Worm (Caenorhabditis elegans) whole organism, late embryonic: ENCODE measurements around the gene knl-3.

ENCODE experiments used
- C08G9.2 ChIP-seq: sonication (generic microtip); optimal IDR thresholded peaks from 2 replicates; lab custom pipeline; 2016; ENCODE audit warnings: mild to moderate bottlenecking, missing genetic modification characterization, moderate library complexity, missing compliant biosample characterization
- C38D4.7 ChIP-seq: fragments of 200-800 bp; sonication (Bioruptor generic); optimal IDR thresholded peaks from 2 replicates; lab custom pipeline; 2018; ENCODE audit warnings: mild to moderate bottlenecking, missing genetic modification characterization, moderate library complexity, missing compliant biosample characterization
- K09A11.1 ChIP-seq: sonication (generic microtip); optimal IDR thresholded peaks from 2 replicates; lab custom pipeline; 2017; ENCODE audit warnings: antibody characterized with exemption, mild to moderate bottlenecking, missing genetic modification characterization, missing compliant biosample characterization; ENCODE audit not compliant: insufficient read depth
- Y22D7AL.16 ChIP-seq: sonication (generic microtip); optimal IDR thresholded peaks from 2 replicates; lab custom pipeline; 2016; ENCODE audit warnings: missing genetic modification characterization, missing compliant biosample characterization
- ama-1 ChIP-seq: fragments of 150-350 bp; optimal IDR thresholded peaks from 2 replicates; lab custom pipeline; 2014
- ceh-22 ChIP-seq: sonication (generic microtip); optimal IDR thresholded peaks from 2 replicates; lab custom pipeline; 2017; ENCODE audit warnings: missing biosample characterization, missing genetic modification characterization
- ceh-24 ChIP-seq: sonication (generic microtip); optimal IDR thresholded peaks from 2 replicates; lab custom pipeline; 2016; ENCODE audit warnings: mild to moderate bottlenecking, missing genetic modification characterization, missing compliant biosample characterization
- ceh-31 ChIP-seq: sonication (generic microtip); optimal IDR thresholded peaks from 2 replicates; lab custom pipeline; 2016; ENCODE audit warnings: missing genetic modification characterization, missing compliant biosample characterization
- ceh-34 ChIP-seq: sonication (generic microtip); optimal IDR thresholded peaks from 2 replicates; lab custom pipeline; 2016; ENCODE audit warnings: mild to moderate bottlenecking, missing genetic modification characterization, missing compliant biosample characterization
- ceh-45 ChIP-seq: fragments of 200-800 bp; sonication (Bioruptor generic); IDR thresholded peaks from 2 replicates; pipeline ENCODE4 v1.3.6; 2022; ENCODE audit warnings: missing genetic modification reagents, missing genetic modification characterization, missing compliant biosample characterization
- ceh-9 ChIP-seq: sonication (generic microtip); optimal IDR thresholded peaks from 2 replicates; lab custom pipeline; 2016; ENCODE audit warnings: mild to moderate bottlenecking, missing genetic modification characterization, inconsistent platforms, missing compliant biosample characterization
- ets-4 ChIP-seq: sonication (generic microtip); optimal IDR thresholded peaks from 2 replicates; lab custom pipeline; 2016; ENCODE audit warnings: missing genetic modification characterization, missing compliant biosample characterization
- fax-1 ChIP-seq: sonication (generic microtip); optimal IDR thresholded peaks from 2 replicates; lab custom pipeline; 2016; ENCODE audit warnings: missing genotype, missing genetic modification characterization, missing compliant biosample characterization
- fkh-10 ChIP-seq: fragments of 150-350 bp; optimal IDR thresholded peaks from 2 replicates; lab custom pipeline; 2014; ENCODE audit warnings: missing biosample characterization, missing genetic modification reagents, missing genetic modification characterization
- gmeb-2 ChIP-seq: sonication (generic microtip); optimal IDR thresholded peaks from 2 replicates; lab custom pipeline; 2016; ENCODE audit warnings: missing genetic modification characterization, inconsistent platforms, missing compliant biosample characterization
- hlh-30 ChIP-seq: sonication (generic microtip); optimal IDR thresholded peaks from 2 replicates; lab custom pipeline; 2017; ENCODE audit warnings: antibody characterized with exemption, missing genetic modification characterization, missing compliant biosample characterization; ENCODE audit not compliant: insufficient read depth
- hlh-6 ChIP-seq: sonication (generic microtip); optimal IDR thresholded peaks from 2 replicates; lab custom pipeline; 2016; ENCODE audit warnings: missing genotype, missing genetic modification characterization, missing compliant biosample characterization
- mec-3 ChIP-seq: sonication (generic microtip); optimal IDR thresholded peaks from 2 replicates; lab custom pipeline; 2016; ENCODE audit warnings: borderline replicate concordance, missing genetic modification characterization, missing compliant biosample characterization
- nfya-1 ChIP-seq: sonication (generic microtip); optimal IDR thresholded peaks from 2 replicates; lab custom pipeline; 2017; ENCODE audit warnings: missing genetic modification characterization, mild to moderate bottlenecking, missing compliant biosample characterization, antibody characterized with exemption, moderate library complexity
- nhr-232 ChIP-seq: sonication (generic microtip); optimal IDR thresholded peaks from 2 replicates; lab custom pipeline; 2016; ENCODE audit warnings: missing genetic modification characterization, missing compliant biosample characterization
- npax-4 ChIP-seq: sonication (generic microtip); optimal IDR thresholded peaks from 2 replicates; lab custom pipeline; 2016; ENCODE audit warnings: missing genetic modification characterization, missing compliant biosample characterization
- odd-2 ChIP-seq: sonication (generic microtip); optimal IDR thresholded peaks from 2 replicates; lab custom pipeline; 2017; ENCODE audit warnings: antibody characterized with exemption, mild to moderate bottlenecking, missing genetic modification characterization, missing compliant biosample characterization
- pat-9 ChIP-seq: fragments of 200-800 bp; sonication (Bioruptor generic); optimal IDR thresholded peaks from 2 replicates; lab custom pipeline; 2018; ENCODE audit warnings: mild to moderate bottlenecking, missing genetic modification characterization, moderate library complexity, missing compliant biosample characterization
- pax-1 ChIP-seq: fragments of 150-350 bp; optimal IDR thresholded peaks from 2 replicates; lab custom pipeline; 2014; ENCODE audit warnings: missing biosample characterization, missing genetic modification characterization
- pha-4 ChIP-seq: fragments of 150-350 bp; optimal IDR thresholded peaks from 2 replicates; lab custom pipeline; 2018; ENCODE audit warnings: missing biosample characterization, missing genetic modification reagents, missing genetic modification characterization
- pros-1 ChIP-seq: fragments of 150-350 bp; optimal IDR thresholded peaks from 2 replicates; lab custom pipeline; 2014; ENCODE audit warnings: missing biosample characterization, missing genetic modification reagents, missing genetic modification characterization
- rnt-1 ChIP-seq: sonication (generic microtip); optimal IDR thresholded peaks from 2 replicates; lab custom pipeline; 2016; ENCODE audit warnings: missing genetic modification characterization, missing compliant biosample characterization
- sdc-2 ChIP-seq: sonication (generic microtip); optimal IDR thresholded peaks from 2 replicates; lab custom pipeline; 2016; ENCODE audit warnings: missing genotype, missing genetic modification characterization, missing compliant biosample characterization
- sox-2 ChIP-seq: fragments of 200-800 bp; sonication (Bioruptor generic); IDR thresholded peaks from 2 replicates; pipeline ENCODE4 v1.3.6; 2022; ENCODE audit warnings: missing genetic modification reagents, missing genetic modification characterization, missing compliant biosample characterization
- unc-86 ChIP-seq: sonication (generic microtip); optimal IDR thresholded peaks from 2 replicates; lab custom pipeline; 2016; ENCODE audit warnings: missing genetic modification characterization, missing compliant biosample characterization
- zip-5 ChIP-seq: sonication (generic microtip); optimal IDR thresholded peaks from 2 replicates; lab custom pipeline; 2016; ENCODE audit warnings: missing genetic modification characterization, missing compliant biosample characterization
- ztf-16 ChIP-seq: sonication (generic microtip); optimal IDR thresholded peaks from 2 replicates; lab custom pipeline; 2017; ENCODE audit warnings: missing genetic modification characterization, missing compliant biosample characterization

knl-3 gene

ce11 chrV:1907350-1907749, 38.3 kb downstream of the knl-3 start, which contains the start of gene Y32G9A.5:
TSS of gene Y32G9A.5 (plus strand) at chrV:1907650.
- TF ChIP-seq hlh-30 (tag; lab: Kevin White, UChicago) (no peak), ceh-9 (tag; lab: Kevin White, UChicago) (no peak), ceh-24 (no peak), rnt-1 (no peak), pros-1 (tag; lab: Kevin White, UChicago) (no peak), mec-3 (tag; lab: Kevin White, UChicago) (no peak)
- TF ChIP-seq, all 69 proteins: peak for 0

- TF ChIP-seq ama-1 (lab: Kevin White, UChicago) (no peak), nfya-1 (tag; lab: Kevin White, UChicago) (no peak), pha-4 (tag; lab: Kevin White, UChicago) (no peak), Y22D7AL.16 (tag; lab: Kevin White, UChicago) (no peak), ceh-34 (tag; lab: Kevin White, UChicago) (no peak), ztf-16 (tag; lab: Kevin White, UChicago) (no peak), K09A11.1 (no peak), zip-5 (no peak), fax-1 (tag; lab: Kevin White, UChicago) (no peak), nhr-232 (no peak)
These were observed 39.5 kb downstream of the knl-3 start, which contains the start of gene srp-3 for ce11 chrV:1908542-1908941. TSS of gene srp-3 (plus strand) at chrV:1908842.

DNA sequence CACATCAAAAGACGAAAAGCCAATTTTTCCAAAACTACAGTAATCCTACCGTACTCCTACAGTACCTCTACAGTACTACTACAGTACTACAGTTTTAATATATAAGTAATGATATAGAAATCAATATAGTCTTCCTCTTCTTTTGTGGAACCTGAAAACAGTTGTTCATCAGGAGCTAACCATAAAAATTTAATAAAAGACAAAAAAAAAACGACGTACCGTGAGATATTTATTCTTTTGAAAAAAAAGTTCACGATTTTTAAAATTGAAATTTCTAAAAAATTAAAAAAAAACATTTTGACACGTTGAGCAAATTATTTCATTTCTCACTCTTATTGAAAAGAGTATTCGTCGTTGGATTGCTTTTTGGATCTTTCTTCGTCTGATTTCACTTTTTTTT, 42.1 kb downstream of the knl-3 start, which contains the start of gene Y32G9A.3:
Gene Y32G9A.3 (plus strand): TSS at position 301 of the 400 bp plus-strand sequence.
- TF ChIP-seq C08G9.2 (tag; lab: Kevin White, UChicago), result no peak
- TF ChIP-seq ceh-45 (GFP tag; lab: Robert Waterston, UW), result no peak
- no peak for TF ChIP-seq npax-4 (tag; lab: Kevin White, UChicago)
- TF ChIP-seq ceh-24, result no peak
- TF ChIP-seq odd-2 (tag; lab: Kevin White, UChicago), result no peak
- TF ChIP-seq sox-2 (GFP tag; lab: Robert Waterston, UW), result no peak
- TF ChIP-seq gmeb-2 (tag; lab: Kevin White, UChicago), result no peak
- TF ChIP-seq C38D4.7 (GFP tag; lab: Kevin White, UChicago), result no peak
- no peak for TF ChIP-seq pax-1 (tag; lab: Kevin White, UChicago)
- TF ChIP-seq pat-9, result no peak

DNA sequence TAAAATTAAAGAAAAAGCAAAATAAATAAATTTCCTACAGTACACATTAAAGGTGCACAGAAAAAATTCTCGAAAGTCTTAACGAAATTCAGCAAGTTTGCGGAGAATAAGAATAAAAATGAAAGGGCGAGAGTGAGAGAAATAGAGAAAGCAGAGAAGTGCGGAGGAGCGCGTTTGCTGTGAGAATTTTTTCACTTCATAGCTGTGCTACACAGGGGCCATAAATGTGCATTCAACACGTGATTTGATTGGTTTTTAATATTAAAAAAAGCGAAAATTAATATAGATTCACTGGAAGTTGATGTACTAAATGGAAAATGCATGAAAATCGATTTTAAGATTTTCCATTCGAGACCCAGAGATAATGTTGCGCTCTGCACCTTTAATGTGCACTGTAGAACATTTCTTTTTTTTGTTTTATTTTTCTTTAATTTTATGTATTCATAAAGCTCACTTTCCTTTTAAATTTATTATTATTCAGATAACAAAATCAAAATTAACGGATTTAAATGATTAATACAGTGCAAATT, 49.1 kb downstream of the knl-3 start, which contains the start of gene Y32G9A.2:
Gene Y32G9A.2 (plus strand): TSS at position 480 of the 530 bp plus-strand sequence.
- TF ChIP-seq ztf-16 (tag; lab: Kevin White, UChicago) (no peak), hlh-6 (no peak), unc-86 (tag; lab: Kevin White, UChicago) (no peak), ceh-9 (tag; lab: Kevin White, UChicago) (no peak), ceh-34 (tag; lab: Kevin White, UChicago) (no peak), ets-4 (tag; lab: Kevin White, UChicago) (no peak), sdc-2 (tag; lab: Kevin White, UChicago) (no peak), ceh-31 (tag; lab: Kevin White, UChicago) (no peak), fkh-10 (GFP tag; lab: Kevin White, UChicago) (no peak)

- TF ChIP-seq ceh-22, result no peak
- no peak for TF ChIP-seq nhr-232
- TF ChIP-seq sox-2 (GFP tag; lab: Robert Waterston, UW), result no peak
These were observed 51.1 kb downstream of the knl-3 start, which contains the start of gene Y32G9A.12 for ce11 chrV:1920105-1920504. TSS of gene Y32G9A.12 (minus strand) at chrV:1920205.
